Worm (Caenorhabditis elegans): ENCODE data around the gene dnc-1.

DNA sequence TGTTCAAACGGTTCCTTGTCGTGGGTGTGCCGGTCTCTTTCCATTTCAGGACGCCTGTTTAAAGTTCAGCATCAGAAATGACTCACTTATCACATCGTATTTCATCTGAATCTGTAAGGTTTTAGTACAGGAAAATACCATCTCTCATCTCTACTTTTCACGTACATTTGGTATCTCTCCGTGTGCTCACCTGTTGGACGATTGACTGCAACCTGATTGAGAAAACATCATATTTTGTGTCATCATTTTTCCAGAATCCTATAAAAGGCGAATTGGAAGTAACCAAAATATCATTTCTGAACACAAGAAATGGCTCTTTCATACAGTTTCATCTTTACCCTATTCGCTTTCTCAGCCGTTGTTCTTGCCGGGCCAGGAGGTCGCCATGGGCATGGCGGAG, 32.9 kb downstream of the dnc-1 start, which contains the start of gene srlf-30:
- TF ChIP-seq him-1 (tag; optimal IDR thresholded peaks at IDR 0.05), result no peak
- no peak for TF ChIP-seq dao-5 (tag; optimal IDR thresholded peaks at IDR 0.05)
- no peak for TF ChIP-seq W03F9.2 (tag; optimal IDR thresholded peaks at IDR 0.05)

Measured in whole organism, L4/young adult.